Worm (Caenorhabditis elegans): ENCODE data around the gene F46G11.4.
A peak's percentile ranks its signal among the peaks of the same experiment; 100 is the strongest.

- no peak for TF ChIP-seq php-3 (GFP tag; IDR thresholded peaks at IDR 0.05)
- TF ChIP-seq nhr-28 (tag; optimal IDR thresholded peaks at IDR 0.05) = peak; percentile 92
- no peak for TF ChIP-seq Y75B8A.6 (GFP tag; IDR thresholded peaks at IDR 0.05)
- TF ChIP-seq daf-8 (GFP tag; IDR thresholded peaks at IDR 0.05) = no peak
- TF ChIP-seq T26A8.4 (GFP tag; IDR thresholded peaks at IDR 0.05) = no peak
Measured at ce11 chrX:5780672-5781182, 17.9 kb downstream of the F46G11.4 start, which contains the start of gene sft-4.

Measured in whole organism, L4 larva.